Worm (Caenorhabditis elegans) whole organism, midembryonic: Measurements from ENCODE around the gene C25H3.3.

ENCODE experiments used
- T22C8.4 ChIP-seq: fragments of 200-800 bp; sonication (Bioruptor generic); IDR thresholded peaks from 2 replicates; pipeline ENCODE4 v1.3.6; 2022; ENCODE audit warnings: missing genetic modification characterization, missing compliant biosample characterization
- cog-1 ChIP-seq: sonication (generic microtip); optimal IDR thresholded peaks from 2 replicates; lab custom pipeline; 2016; ENCODE audit warnings: missing genetic modification characterization, missing compliant biosample characterization
- flt-1 ChIP-seq: fragments of 200-800 bp; sonication (Bioruptor generic); IDR thresholded peaks from 2 replicates; pipeline ENCODE4 v1.3.6; 2022; ENCODE audit warnings: missing genetic modification characterization, missing compliant biosample characterization
- klf-2 ChIP-seq: fragments of 200-800 bp; sonication (Bioruptor generic); conservative IDR thresholded peaks from 2 replicates; pipeline ENCODE4 v1.3.6; 2022; ENCODE audit warnings: missing genetic modification reagents, missing genetic modification characterization, missing compliant biosample characterization
- med-1 ChIP-seq: sonication (generic microtip); optimal IDR thresholded peaks from 2 replicates; lab custom pipeline; 2017; ENCODE audit warnings: missing genetic modification characterization, mild to moderate bottlenecking, missing compliant biosample characterization, antibody characterized with exemption, missing genetic modification reagents; ENCODE audit not compliant: insufficient read depth
- ref-1 ChIP-seq: fragments of 200-800 bp; sonication (Bioruptor generic); conservative IDR thresholded peaks from 2 replicates; pipeline ENCODE4 v1.3.6; 2022; ENCODE audit warnings: missing genetic modification reagents, missing genetic modification characterization, missing compliant biosample characterization
- tab-1 ChIP-seq: fragments of 200-800 bp; sonication (Bioruptor generic); IDR thresholded peaks from 2 replicates; pipeline ENCODE4 v1.3.6; 2022; ENCODE audit warnings: missing genetic modification characterization, missing compliant biosample characterization
- ztf-23 ChIP-seq: fragments of 200-800 bp; sonication (Bioruptor generic); IDR thresholded peaks from 2 replicates; pipeline ENCODE4 v1.3.6; 2022; ENCODE audit warnings: missing genetic modification reagents, missing genetic modification characterization, missing compliant biosample characterization
- ztf-29 ChIP-seq: fragments of 200-800 bp; sonication (Bioruptor generic); IDR thresholded peaks from 2 replicates; pipeline ENCODE4 v1.3.6; 2022; ENCODE audit warnings: missing genetic modification reagents, missing genetic modification characterization, missing compliant biosample characterization

C25H3.3 gene

DNA sequence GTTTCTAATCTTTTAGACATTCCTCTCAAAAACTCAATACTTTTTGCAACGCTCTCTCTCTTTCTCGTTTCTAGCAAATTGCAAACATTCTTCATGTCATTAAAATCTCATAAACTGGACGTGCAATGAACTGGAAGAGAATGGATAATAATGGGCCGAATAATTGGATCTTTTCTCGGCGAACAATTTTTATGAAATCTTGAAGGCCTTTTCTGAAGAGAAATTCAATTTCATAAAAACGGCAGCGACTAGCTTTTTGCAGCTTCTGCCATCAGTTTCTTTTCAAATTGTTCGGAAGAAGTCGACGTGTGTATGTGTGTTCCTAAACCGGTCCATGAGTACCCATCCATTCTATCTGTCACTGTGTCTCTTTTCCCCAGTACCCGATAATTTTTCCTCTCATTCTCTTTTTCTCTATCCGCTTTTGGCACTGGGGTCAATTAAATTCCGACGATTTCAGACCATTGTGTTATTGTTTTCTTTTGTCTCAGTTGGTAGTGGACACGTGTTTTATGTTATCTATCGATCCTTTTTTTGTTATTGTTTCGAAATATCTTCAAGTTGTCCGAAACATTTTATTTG is 8.7 kb downstream of the C25H3.3 start:
- TF ChIP-seq ref-1 (no peak), ztf-23 (0 out of 2 replicates have a peak, but pooled peaks have one; percentile 11)

- TF ChIP-seq klf-2 (GFP tag; lab: Robert Waterston, UW): no peak
- no peak for TF ChIP-seq tab-1 (GFP tag; lab: Robert Waterston, UW)
- no peak for TF ChIP-seq ztf-23
- no peak for TF ChIP-seq flt-1 (GFP tag; lab: Robert Waterston, UW)
- TF ChIP-seq med-1 (GFP tag; lab: Kevin White, UChicago): no peak
- no peak for TF ChIP-seq T22C8.4 (GFP tag; lab: Robert Waterston, UW)
- no peak for TF ChIP-seq cog-1 (tag; lab: Kevin White, UChicago)
- no peak for TF ChIP-seq ref-1
- TF ChIP-seq ztf-29: no peak
Measured at ce11 chrII:5704479-5704878, 10.5 kb downstream of the C25H3.3 start.

DNA sequence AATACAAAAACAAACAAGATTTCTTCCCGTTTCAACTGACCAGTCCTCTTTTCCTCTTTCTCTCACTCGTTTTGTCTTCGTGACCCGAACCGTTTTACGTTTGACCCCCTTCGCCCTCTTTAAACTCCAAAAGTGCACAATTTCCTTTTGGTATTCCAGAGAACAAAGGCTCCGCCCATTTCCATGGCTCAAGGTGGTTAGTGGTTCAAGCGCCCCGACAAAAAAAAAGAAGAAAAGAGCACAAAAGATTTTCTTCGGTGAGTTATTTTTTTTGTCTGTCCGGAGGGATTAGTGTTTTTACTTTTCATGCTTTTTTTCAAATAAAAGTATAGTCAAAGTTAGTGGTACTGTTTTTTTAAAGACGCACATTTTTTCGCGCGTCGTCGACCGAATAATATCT is 13.5 kb downstream of the C25H3.3 start, which contains the start of gene osta-2:
Gene osta-2, plus strand, starts transcription at position 160 of the 400 bp plus-strand sequence.
- TF ChIP-seq cog-1 (tag; lab: Kevin White, UChicago) (no peak), ztf-23 (no peak), tab-1 (GFP tag; lab: Robert Waterston, UW) (no peak), ref-1 (no peak), med-1 (GFP tag; lab: Kevin White, UChicago) (no peak), klf-2 (GFP tag; lab: Robert Waterston, UW) (no peak), flt-1 (GFP tag; lab: Robert Waterston, UW) (no peak), ztf-29 (no peak), T22C8.4 (GFP tag; lab: Robert Waterston, UW) (no peak)

ce11 chrII:5708154-5708553 is 14.2 kb downstream of the C25H3.3 start:
- TF ChIP-seq flt-1 (GFP tag; lab: Robert Waterston, UW) (no peak), klf-2 (GFP tag; lab: Robert Waterston, UW) (no peak), ztf-23 (no peak), tab-1 (GFP tag; lab: Robert Waterston, UW) (no peak), cog-1 (tag; lab: Kevin White, UChicago) (no peak), T22C8.4 (GFP tag; lab: Robert Waterston, UW) (no peak), ref-1 (no peak), med-1 (GFP tag; lab: Kevin White, UChicago) (no peak), ztf-29 (no peak)

DNA sequence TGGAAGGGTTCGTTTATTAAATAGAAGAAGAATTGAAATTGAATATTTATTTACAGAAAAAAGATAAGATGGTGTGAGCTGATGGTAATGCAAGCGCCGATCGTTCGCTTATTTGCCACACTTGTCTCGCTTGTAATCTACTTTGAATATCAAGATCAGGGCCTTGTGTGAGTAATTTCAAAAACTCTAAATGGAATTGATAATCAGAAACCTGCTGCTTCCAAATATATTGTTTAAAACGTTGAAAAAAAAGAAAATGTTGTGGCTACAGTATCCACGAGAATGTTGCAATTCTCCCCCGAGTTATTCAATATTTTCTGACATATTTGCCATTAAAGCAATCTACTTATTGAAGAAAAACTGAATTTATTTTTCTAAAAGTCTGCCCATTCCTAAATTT is 16.8 kb downstream of the C25H3.3 start:
- TF ChIP-seq ztf-23 (no peak), T22C8.4 (GFP tag; lab: Robert Waterston, UW) (no peak), tab-1 (GFP tag; lab: Robert Waterston, UW) (no peak), med-1 (GFP tag; lab: Kevin White, UChicago) (no peak), flt-1 (GFP tag; lab: Robert Waterston, UW) (no peak), ztf-29 (no peak), klf-2 (GFP tag; lab: Robert Waterston, UW) (no peak)

- no peak for TF ChIP-seq med-1 (GFP tag; lab: Kevin White, UChicago)
- TF ChIP-seq ref-1: no peak
- TF ChIP-seq ztf-29: no peak
- no peak for TF ChIP-seq tab-1 (GFP tag; lab: Robert Waterston, UW)
- TF ChIP-seq flt-1 (GFP tag; lab: Robert Waterston, UW): no peak
- no peak for TF ChIP-seq T22C8.4 (GFP tag; lab: Robert Waterston, UW)
- TF ChIP-seq ztf-23: no peak
- TF ChIP-seq cog-1 (tag; lab: Kevin White, UChicago): no peak
- no peak for TF ChIP-seq klf-2 (GFP tag; lab: Robert Waterston, UW)
Measured at ce11 chrII:5712126-5712525, 18.1 kb downstream of the C25H3.3 start.

DNA sequence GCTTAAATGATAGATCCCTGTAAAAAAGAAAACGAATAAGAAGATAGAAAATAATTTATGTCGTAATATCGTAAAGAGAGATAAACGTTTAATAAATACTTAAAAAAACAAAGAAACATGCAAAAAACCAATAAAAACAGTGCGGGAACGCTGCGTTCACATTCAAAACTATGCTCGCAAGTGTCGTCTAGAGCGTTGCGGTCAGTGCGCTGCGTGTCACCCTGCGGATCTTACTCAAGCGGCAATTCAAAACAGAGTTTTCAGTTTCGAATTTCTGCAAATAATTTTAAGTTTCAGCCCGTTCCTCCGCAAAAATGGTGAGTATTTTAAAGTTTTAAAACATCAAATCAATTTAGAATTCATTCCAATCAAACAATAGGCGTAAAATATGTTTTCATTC is 20.8 kb downstream of the C25H3.3 start, which contains the start of the genes tiar-1 and lelo-4:
Gene tiar-1, minus strand, starts transcription at position 17 of the 400 bp plus-strand sequence.
Gene lelo-4, plus strand, starts transcription at position 118 of the 400 bp plus-strand sequence.
- TF ChIP-seq flt-1 (GFP tag; lab: Robert Waterston, UW) (0 out of 2 replicates have a peak, but pooled peaks have one; percentile 13), T22C8.4 (GFP tag; lab: Robert Waterston, UW) (no peak)

- TF ChIP-seq cog-1 (tag; lab: Kevin White, UChicago): no peak
- no peak for TF ChIP-seq ref-1
- no peak for TF ChIP-seq flt-1 (GFP tag; lab: Robert Waterston, UW)
- TF ChIP-seq ztf-23: no peak
- no peak for TF ChIP-seq T22C8.4 (GFP tag; lab: Robert Waterston, UW)
- no peak for TF ChIP-seq tab-1 (GFP tag; lab: Robert Waterston, UW)
- no peak for TF ChIP-seq med-1 (GFP tag; lab: Kevin White, UChicago)
- no peak for TF ChIP-seq klf-2 (GFP tag; lab: Robert Waterston, UW)
- TF ChIP-seq ztf-29: no peak
Measured at ce11 chrII:5715745-5716357, 21.9 kb downstream of the C25H3.3 start, which contains the start of the genes C18A3.10 and C18A3.3. C18A3.10 (minus strand) TSS chrII:5715845. C18A3.3 (plus strand) TSS chrII:5716307.

DNA sequence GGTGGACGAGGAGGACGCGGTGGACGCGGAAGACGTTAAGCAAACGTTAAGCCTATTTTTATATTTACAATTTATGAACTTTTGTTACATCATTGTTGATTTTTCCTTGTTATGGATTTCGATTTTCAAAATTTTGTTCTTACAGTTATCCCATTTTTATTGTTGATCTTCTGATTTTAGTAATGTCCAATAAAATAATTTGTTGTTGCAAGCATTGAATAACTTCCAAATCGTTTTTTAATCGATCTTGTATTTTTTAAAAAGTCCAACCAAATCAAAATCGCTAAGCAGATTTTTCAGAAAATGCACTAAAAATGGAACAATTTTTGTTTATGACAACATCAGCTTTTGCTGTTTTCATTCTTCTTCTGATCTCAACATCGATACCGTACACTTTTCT is 23.8 kb downstream of the C25H3.3 start, which contains the start of gene zipt-3:
Gene zipt-3, plus strand, starts transcription at position 301 of the 400 bp plus-strand sequence.
- no peak for TF ChIP-seq ref-1
- TF ChIP-seq T22C8.4 (GFP tag; lab: Robert Waterston, UW): no peak
- no peak for TF ChIP-seq klf-2 (GFP tag; lab: Robert Waterston, UW)
- no peak for TF ChIP-seq ztf-29
- no peak for TF ChIP-seq ztf-23
- no peak for TF ChIP-seq med-1 (GFP tag; lab: Kevin White, UChicago)
- TF ChIP-seq cog-1 (tag; lab: Kevin White, UChicago): no peak
- TF ChIP-seq flt-1 (GFP tag; lab: Robert Waterston, UW): no peak
- no peak for TF ChIP-seq tab-1 (GFP tag; lab: Robert Waterston, UW)
